Worm (Caenorhabditis elegans) whole organism, dauer: Measurements from ENCODE around the gene C31H2.4.

ENCODE experiments used
- unc-62 ChIP-seq: sonication (generic microtip); optimal IDR thresholded peaks from 2 replicates; lab custom pipeline; 2017; ENCODE audit warnings: missing biosample characterization, missing genetic modification reagents, missing genetic modification characterization

C31H2.4 gene

DNA sequence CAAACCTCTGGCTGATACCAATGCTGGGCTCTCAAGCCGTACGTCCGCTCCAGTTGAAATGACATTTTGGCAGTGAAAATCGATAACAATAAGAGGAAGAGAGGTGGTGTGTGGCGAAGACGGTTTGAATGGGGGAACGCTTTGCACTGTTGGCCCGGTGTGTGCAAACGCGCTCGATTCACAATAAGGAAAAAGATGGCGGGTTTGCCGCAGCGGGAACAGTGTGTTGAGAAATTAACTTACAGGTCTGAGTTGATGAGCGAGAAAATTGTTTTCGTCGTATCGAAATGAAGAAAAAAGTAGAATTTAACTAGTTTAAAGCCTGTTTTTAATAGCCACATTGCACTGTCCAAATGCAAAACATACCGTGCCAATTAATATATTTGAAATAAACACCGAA lies 19.6 kb upstream of the C31H2.4 start, which contains the start of gene metl-9:
Gene metl-9 (minus strand): TSS at position 101 of the 400 bp plus-strand sequence.
- no peak for TF ChIP-seq unc-62 (GFP tag; lab: Kevin White, UChicago)

DNA sequence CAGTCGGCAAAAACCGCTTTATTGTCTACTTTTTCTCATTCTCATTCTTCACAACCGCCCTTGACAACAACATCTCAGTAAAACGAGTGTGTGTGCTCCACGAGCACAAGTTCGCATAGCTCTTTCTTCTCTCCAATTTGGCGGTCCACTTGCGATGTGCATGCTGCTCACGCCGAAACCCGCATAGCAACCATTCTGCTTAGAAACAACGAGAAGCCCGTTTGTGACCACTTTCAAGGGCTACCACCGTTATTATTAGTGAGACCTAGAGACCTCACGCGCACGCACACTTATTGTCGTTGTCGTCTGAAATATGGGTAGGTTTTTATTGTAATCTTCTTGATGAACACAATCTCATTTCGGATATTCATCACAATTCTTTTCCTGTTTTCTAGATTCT lies 14.8 kb upstream of the C31H2.4 start, which contains the start of gene zchc-1A:
Gene zchc-1A (plus strand): TSS at position 114 of the 400 bp plus-strand sequence.
- no peak for TF ChIP-seq unc-62 (GFP tag; lab: Kevin White, UChicago)

DNA sequence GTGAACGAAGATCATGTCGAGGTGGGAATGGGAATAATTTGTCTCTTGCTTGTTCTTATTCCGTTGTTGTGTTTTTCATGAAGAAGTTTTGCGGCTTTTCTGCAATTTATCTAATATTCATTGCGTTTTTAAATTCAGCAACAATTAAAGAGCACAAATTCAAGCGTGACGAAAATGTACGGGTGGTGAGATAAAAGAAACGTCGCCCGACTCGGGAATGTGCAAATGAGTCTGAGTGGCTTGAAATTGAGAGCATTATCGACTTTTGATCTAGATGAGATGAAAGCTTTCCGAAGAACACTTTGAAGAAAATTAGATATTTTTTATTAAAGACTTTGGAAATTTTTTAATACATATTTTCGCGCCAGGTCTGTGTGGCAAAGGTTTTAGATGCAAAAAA lies 11.6 kb upstream of the C31H2.4 start, which contains the start of gene T03G11.10:
Gene T03G11.10 (minus strand): TSS at position 101 of the 400 bp plus-strand sequence.
- no peak for TF ChIP-seq unc-62 (GFP tag; lab: Kevin White, UChicago)

DNA sequence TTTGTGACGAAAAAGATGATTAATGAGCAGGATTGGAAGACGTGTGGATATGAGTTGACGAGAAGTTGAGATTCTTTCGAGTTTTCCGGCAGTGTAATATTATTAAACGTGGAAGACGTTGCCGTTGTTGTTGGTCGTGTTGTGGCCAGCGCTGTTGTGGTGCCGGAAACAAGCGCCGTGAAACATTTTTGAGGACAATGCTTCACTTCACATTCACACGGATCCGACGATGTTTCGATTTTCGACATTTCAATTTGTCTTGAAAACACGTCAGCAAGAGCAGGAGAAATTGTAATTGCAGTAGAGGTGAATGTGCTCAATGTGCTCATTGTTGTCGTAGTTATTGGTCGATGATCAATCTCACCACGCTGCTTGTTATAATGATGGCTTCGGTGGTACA lies 9.3 kb upstream of the C31H2.4 start:
- TF ChIP-seq unc-62 (GFP tag; lab: Kevin White, UChicago): no peak

DNA sequence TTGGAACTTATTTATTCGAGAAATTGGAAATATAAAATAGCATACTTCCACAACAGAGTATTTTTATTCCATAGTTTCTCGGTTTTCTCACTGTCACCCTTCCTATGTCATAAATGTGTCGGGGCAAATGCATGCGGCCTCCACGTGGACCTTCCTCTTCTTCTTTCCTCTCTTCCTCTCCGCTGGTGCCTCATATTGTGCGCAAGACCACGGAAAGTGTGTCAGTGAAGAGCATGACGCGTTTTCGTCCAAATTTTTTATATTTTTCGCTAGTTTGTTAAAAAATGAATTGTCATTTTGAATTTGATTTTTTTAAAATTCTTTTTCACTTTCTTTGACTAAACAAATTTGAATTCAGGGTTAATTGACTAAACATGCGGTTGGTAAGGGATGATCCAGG lies 5.6 kb upstream of the C31H2.4 start, which contains the start of gene mans-3:
Gene mans-3 (plus strand): TSS at position 359 of the 400 bp plus-strand sequence.
- TF ChIP-seq unc-62 (GFP tag; lab: Kevin White, UChicago): no peak

DNA sequence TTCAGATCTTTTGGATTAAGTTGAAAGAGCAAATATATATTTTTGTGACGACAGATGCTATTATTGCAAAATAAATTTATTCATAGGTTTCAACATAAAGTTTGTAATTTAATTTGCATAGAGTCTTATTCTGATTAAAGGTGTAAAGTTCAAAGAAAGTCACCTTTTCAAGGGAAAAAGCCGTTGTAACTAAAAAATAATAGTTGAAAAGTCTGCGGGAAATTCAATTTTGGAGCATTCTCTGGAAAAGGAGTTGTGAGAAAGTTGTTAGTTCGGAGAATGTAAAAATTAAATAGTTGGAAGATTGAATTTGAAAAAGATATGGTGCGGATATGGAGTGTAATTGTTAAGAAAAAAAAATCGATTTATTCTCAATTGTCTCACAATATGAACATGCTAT lies 4.6 kb upstream of the C31H2.4 start:
- TF ChIP-seq unc-62 (GFP tag; lab: Kevin White, UChicago): no peak

DNA sequence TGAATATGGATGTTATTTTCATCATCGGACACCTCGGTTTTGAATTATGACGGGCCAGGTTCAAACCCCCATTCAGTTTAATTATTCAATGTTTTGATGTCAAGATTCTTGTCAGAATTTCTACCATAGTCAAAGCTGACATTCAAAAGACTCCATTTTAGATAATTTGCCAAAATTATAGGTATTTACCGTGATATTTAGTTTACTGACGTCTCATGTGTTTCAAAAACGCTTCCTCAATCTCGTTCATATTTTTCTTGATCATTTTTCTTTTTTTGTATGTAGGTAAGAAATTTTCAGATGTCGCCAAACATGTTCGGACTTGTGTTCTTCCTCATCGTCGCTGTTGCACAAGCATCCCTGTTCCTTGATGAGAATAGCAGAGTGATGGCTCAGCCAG lies 3.3 kb upstream of the C31H2.4 start, which contains the start of gene EGAP5.1:
Gene EGAP5.1 (plus strand): TSS at position 301 of the 400 bp plus-strand sequence.
- TF ChIP-seq unc-62 (GFP tag; lab: Kevin White, UChicago): no peak

DNA sequence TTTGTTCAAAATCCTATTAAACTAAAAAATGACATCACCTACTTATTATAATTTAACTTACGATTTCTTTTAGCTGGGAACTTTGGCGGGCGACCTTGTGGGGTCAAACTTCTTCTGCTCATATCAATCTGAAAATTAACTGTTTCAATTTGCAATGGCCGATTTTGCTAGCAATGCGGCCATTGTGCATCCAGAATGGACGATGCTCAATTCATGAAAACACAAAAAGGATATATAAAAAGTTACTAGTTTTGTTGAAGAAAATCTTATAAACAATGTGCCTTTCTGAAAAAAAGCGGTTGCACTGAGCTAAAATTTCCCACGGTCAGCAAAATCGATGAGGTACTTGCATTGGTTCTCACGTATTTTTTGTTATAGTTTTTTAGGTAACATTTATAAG lies 5.2 kb downstream of the C31H2.4 start, which contains the start of gene C31H2.3:
Gene C31H2.3 (minus strand): TSS at position 101 of the 400 bp plus-strand sequence.
- TF ChIP-seq unc-62 (GFP tag; lab: Kevin White, UChicago): no peak

DNA sequence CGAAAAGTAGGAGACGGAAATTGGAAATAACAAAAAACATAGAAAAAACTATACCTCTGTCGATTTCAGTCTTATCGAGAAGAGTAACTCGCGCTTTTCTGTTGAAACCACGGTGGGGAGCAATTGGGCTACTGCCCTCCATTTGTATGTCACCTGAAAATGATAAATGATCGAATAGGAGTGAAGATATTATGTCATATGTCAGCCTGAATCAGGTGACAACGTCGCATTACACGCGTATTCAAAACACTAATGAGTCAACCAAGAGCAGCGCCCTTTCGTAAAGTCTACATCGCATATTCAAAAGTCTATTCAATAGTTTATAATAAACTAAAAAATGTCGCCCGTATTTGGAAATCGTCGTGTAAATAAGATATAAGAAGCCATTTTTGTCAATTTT lies 6.5 kb downstream of the C31H2.4 start:
- no peak for TF ChIP-seq unc-62 (GFP tag; lab: Kevin White, UChicago)

DNA sequence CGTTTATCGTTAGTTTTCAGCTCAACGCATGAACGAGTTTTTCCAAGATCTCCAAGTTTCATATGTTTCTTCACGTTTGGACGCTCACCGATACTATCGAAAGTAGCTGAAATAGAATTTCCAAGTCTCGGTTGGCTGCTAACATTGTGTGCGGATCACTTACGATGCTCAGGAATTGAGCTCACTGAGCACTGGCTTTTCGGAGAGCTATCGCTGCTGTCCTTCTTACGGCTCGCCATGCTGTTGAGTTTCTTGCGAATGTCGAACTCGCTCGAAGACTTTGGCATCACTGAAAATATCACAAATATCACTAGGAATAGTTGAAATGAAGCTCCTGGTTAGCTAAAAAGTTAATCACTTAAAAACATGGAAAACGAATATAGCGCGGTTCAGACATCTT lies 7.6 kb downstream of the C31H2.4 start:
- TF ChIP-seq unc-62 (GFP tag; lab: Kevin White, UChicago): no peak

DNA sequence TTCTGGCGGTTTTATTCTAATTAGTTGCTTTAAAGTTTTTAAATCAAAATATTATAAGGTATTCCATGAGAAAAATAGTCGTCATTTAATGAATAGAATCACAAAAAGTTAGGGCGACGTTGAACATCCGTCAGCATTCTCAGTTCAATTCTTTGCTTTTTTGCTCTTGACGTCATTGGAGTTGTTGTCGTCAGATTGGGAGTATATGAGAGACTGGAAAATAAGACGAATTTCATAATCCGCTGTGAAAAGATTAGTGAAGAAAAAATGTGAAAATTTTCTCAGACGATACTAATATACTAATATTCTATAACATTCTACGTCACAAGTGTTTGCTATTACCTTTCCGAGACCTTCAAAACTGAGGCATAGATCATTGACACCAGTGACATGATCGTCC lies 8.1 kb downstream of the C31H2.4 start:
- TF ChIP-seq unc-62 (GFP tag; lab: Kevin White, UChicago): no peak

DNA sequence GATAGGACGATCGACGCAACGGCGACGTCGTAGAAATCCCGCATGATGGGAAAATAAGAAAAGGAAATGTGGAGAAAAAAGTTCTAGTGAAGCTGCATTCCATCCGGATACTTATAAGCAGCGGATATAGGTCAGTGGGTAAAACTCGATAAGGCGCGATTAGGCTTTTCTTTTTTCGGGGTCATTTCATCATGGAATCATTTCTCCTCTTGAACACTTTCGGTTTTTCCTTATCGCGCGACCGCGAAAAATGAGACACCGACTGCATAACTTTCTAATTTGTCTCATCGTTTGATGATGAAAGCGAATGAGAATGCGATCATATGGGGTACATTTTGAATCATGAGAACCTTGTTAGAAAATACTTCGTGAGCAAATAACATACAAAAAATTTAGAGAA lies 9.1 kb downstream of the C31H2.4 start, which contains the start of gene dpy-8:
Gene dpy-8 (minus strand): TSS at position 88 of the 400 bp plus-strand sequence.
- no peak for TF ChIP-seq unc-62 (GFP tag; lab: Kevin White, UChicago)

DNA sequence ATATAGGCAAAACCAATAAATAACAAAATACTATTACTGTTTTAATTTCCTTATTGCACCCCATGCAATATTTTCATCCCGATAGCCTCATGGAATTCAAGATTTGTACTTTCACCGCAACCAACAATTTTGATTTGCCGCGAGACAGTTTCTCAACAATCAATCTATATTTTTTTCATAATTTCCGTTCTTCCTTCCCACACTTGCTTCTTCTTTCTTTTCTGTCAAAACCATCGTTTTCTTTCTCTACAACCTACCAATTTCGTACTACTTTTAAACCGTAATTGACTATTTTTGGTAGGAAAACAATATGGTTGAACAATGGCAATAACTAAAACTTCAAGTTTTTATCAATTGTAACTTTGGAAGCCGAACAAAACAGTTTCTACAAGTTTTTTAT lies 11.5 kb downstream of the C31H2.4 start, which contains the start of gene C31H2.14:
Gene C31H2.14 (plus strand): TSS at position 301 of the 400 bp plus-strand sequence.
- TF ChIP-seq unc-62 (GFP tag; lab: Kevin White, UChicago): no peak

DNA sequence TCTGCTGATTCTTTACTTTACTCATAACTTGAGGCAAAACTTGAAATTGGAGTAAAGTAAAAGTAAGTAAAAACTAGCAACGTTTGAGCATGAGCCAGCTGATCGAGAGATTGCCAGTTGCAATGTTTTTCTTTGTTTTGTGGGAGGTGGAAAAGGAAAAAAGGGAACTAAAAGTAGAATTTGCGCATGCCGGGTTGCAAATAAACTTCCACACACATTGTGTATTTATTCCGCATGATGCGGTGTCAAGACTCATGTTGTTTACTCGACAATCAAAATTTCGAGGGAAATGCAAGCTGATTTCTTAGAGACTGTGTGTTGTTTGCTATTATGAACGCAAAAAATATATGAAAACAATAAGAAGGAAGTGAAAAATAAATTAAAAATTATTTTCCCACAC lies 17.1 kb downstream of the C31H2.4 start:
- no peak for TF ChIP-seq unc-62 (GFP tag; lab: Kevin White, UChicago)

DNA sequence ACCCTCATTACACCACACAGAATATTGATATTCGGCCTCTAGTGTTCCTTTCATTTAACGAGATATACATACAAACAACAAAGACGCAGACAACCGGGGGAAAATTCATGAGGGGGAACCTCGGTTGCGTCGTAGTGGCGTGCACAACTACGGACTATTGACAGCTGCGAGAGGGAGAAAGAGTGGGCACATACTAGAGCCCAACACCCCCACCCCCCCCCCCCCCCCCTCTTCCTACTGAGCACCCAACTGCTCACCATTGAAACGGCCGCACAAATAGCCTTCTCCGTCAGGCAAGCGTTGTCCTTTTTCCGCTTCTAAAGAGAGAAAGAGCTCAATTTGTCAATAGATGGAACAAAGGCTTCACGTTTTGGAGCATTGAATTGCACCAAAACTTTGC lies 19.3 kb downstream of the C31H2.4 start:
- no peak for TF ChIP-seq unc-62 (GFP tag; lab: Kevin White, UChicago)

DNA sequence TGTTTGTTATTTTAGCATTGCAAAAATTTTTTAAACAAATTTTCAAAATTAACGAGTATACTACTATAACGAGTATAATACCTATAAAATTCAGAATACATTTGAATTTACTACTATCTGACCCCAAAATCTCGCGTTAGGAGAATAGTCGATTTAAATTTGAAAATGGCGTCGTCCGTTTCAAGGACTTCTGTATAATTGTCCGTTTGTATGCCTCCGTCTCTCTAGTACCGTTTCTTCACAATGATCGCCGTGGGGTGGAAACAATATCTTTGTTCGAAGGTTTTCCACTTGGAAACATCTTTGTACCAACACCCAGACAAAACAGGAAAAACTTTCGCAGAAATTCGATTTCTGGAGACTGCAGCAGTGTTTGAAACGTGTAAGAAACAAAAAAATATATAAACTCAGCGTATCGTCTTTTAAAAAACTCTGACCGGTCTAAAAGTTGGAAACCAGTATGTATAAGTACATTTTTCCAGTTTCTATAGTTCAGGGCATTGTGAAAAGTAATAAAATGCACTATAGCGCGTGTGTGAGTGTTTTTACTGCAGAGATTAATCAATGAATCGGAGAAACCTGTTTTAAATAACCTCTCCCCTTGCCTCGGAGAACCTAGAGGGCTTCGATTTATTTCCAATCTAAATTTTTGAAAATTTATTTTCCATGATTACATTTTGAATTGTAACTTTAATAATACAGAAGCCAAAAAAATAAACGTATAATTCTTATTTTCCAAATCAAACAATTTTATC lies 21.6 kb downstream of the C31H2.4 start:
- TF ChIP-seq unc-62 (GFP tag; lab: Kevin White, UChicago): no peak

DNA sequence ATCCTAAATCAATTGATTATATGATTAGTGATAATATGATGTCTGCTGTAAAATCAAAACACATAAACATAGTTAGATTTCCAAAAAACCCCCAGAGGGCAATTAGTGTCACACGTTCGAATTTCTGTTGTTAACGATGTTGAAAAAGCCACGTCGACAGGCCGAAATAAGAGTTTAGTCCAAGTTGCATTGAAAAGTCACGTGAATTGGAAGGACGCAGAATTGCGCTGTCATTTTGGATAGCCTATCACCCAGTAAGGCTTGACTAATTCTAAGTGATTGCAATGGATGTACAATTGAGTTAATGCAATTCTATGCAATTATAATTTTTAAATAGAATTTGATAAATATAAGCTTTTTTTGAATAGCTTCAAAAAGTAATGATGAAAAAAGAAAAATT lies 23.9 kb downstream of the C31H2.4 start:
- no peak for TF ChIP-seq unc-62 (GFP tag; lab: Kevin White, UChicago)
